Fruit fly (Drosophila melanogaster): ENCODE data around the gene Mtch.
A peak's percentile ranks its signal among the peaks of the same experiment; 100 is the strongest.

Mtch gene

dm6 chr3L:199754-200596 is 15.5 kb downstream of the Mtch start, which contains the start of the genes rno and mri (continued):
- TF ChIP-seq CG10631 (GFP tag; optimal IDR thresholded peaks at IDR 0.05), result peak; percentile 77

DNA sequence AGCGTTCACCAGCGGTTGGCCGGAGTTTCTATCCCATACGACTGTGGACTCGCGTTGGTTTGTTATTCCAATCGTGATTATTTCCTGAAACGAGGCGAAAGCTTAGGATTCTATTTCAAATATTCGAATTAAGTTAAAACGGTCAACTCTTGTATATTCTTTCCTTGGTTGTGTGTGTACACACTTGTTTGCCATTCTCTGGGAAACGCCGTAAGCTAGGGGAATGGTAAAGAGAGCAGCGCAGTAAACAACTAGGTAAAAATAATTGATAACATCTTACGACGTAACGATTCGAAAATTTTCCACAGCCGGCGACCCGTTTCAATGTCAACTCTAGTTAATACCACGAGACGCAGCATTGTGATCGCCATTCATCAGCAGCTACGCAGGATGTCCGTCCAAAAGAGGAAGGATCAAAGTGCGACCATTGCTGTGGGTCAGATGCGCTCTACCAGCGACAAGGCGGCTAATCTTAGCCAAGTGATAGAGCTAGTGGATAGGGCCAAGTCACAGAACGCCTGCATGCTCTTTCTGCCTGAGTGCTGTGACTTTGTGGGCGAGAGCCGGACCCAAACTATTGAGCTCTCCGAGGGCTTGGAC is 19.2 kb downstream of the Mtch start, which contains the start of gene NitFhit:
TSS of gene NitFhit (plus strand) at position 195 of the 600 bp plus-strand sequence.
- TF ChIP-seq Smox (GFP tag; optimal IDR thresholded peaks at IDR 0.05) (no peak), fkh (GFP tag; optimal IDR thresholded peaks at IDR 0.05) (peak; percentile 71), svp (GFP tag) (peak; percentile 74), fd85E (GFP tag; optimal IDR thresholded peaks at IDR 0.05) (no peak), CG6808 (GFP tag; optimal IDR thresholded peaks at IDR 0.05) (peak; percentile 14), ss (GFP tag; optimal IDR thresholded peaks at IDR 0.05) (peak in 1 of 2 experiments; percentile 46)

DNA sequence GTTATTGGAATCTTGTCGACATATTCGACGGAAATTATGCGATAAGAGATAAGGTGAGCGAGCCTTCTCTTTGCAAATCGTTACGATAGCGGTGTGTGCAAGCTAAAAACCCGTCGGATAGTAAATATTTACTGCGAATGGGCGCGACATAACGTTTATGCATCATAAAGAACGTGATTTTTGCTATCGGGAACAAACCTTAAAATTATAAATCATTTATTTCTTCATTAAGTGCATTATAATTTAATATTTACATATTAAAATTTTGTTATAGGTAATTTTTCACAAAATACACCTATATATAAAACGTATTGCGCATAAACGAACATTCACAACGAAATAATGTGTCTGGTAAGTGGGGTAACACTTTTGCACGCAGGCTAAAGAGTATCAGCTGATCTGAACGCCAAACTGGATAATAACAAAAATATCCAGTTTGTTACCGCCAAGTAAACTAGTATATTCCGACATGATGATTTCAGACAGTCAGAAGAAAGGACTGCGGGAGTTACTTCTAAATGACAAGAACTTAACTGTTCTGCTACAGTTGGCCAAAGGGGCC is 21.4 kb downstream of the Mtch start, which contains the start of the genes Gk1 and CG13876:
TSS of gene Gk1 (minus strand) at position 122 of the 562 bp plus-strand sequence.
TSS of gene CG13876 (plus strand) at position 412 of the 562 bp plus-strand sequence.
- TF ChIP-seq Hr4 (GFP tag; optimal IDR thresholded peaks at IDR 0.05) (no peak), CG16779 (tag; optimal IDR thresholded peaks at IDR 0.05) (peak; percentile 95), CG8319 (GFP tag; optimal IDR thresholded peaks at IDR 0.05) (no peak), Smox (GFP tag; optimal IDR thresholded peaks at IDR 0.05) (no peak), CG1621 (tag; optimal IDR thresholded peaks at IDR 0.05) (peak; percentile 92), CG7368 (GFP tag; optimal IDR thresholded peaks at IDR 0.05) (no peak), CG10631 (GFP tag; optimal IDR thresholded peaks at IDR 0.05) (peak; percentile 96), Ets21C (GFP tag; optimal IDR thresholded peaks at IDR 0.05) (no peak), Eip93F (GFP tag; optimal IDR thresholded peaks at IDR 0.05) (peak; percentile 91), net (GFP tag; optimal IDR thresholded peaks at IDR 0.05) (peak; percentile 94), ss (GFP tag; optimal IDR thresholded peaks at IDR 0.05) (peak; percentile 95 to 97), CG6163 (GFP tag; IDR thresholded peaks at IDR 0.05) (peak; percentile 97), CG10669 (GFP tag; optimal IDR thresholded peaks at IDR 0.05) (peak; percentile 94), CG31627 (GFP tag; optimal IDR thresholded peaks at IDR 0.05) (peak; percentile 75), CG8119 (GFP tag; IDR thresholded peaks at IDR 0.05) (peak; percentile 97), Blimp-1 (GFP tag; optimal IDR thresholded peaks at IDR 0.05) (peak; percentile 84), lz (GFP tag; optimal IDR thresholded peaks at IDR 0.05) (peak; percentile 84), cyc (GFP tag; optimal IDR thresholded peaks at IDR 0.05) (peak; percentile 80), Sox15 (GFP tag; optimal IDR thresholded peaks at IDR 0.05) (peak; percentile 83), Sox14 (GFP tag; optimal IDR thresholded peaks at IDR 0.05) (peak; percentile 90), Eip78C (GFP tag) (peak; percentile 98), achi (GFP tag; optimal IDR thresholded peaks at IDR 0.05) (peak; percentile 95), CG6854 (GFP tag; optimal IDR thresholded peaks at IDR 0.05) (peak; percentile 90), Gug (GFP tag; IDR thresholded peaks at IDR 0.05) (peak; percentile 94), vri (GFP tag; optimal IDR thresholded peaks at IDR 0.05) (peak; percentile 92), Ets96B (tag; optimal IDR thresholded peaks at IDR 0.05) (peak; percentile 98), svp (GFP tag) (peak; percentile 96), CG15336 (GFP tag; IDR thresholded peaks at IDR 0.05) (peak; percentile 98), fd59A (GFP tag; optimal IDR thresholded peaks at IDR 0.05) (peak; percentile 85), Sox102F (GFP tag; optimal IDR thresholded peaks at IDR 0.05) (no peak), Eip75B (GFP tag; optimal IDR thresholded peaks at IDR 0.05) (no peak), CG34406 (GFP tag; optimal IDR thresholded peaks at IDR 0.05) (peak; percentile 97), CG3032 (tag; optimal IDR thresholded peaks at IDR 0.05) (peak; percentile 98), topi (GFP tag; optimal IDR thresholded peaks at IDR 0.05) (peak; percentile 91), dac (GFP tag; optimal IDR thresholded peaks at IDR 0.05) (peak; percentile 90), OdsH (GFP tag; optimal IDR thresholded peaks at IDR 0.05) (no peak), CG11762 (GFP tag; optimal IDR thresholded peaks at IDR 0.05; ENCODE audit: insufficient read depth) (peak; percentile 91), eg (GFP tag; IDR thresholded peaks at IDR 0.05) (peak; percentile 98), fkh (GFP tag; optimal IDR thresholded peaks at IDR 0.05) (peak; percentile 99), Met (GFP tag; optimal IDR thresholded peaks at IDR 0.05) (no peak), spab (GFP tag; optimal IDR thresholded peaks at IDR 0.05) (peak; percentile 90), CG4318 (GFP tag; optimal IDR thresholded peaks at IDR 0.05) (no peak)

Measured in whole organism, prepupa.